Fruit fly (Drosophila melanogaster) whole organism, prepupa: ENCODE measurements around the gene udt.

Source experiments
- CG10669 ChIP-seq: fragments of 200-800 bp; sonication (Bioruptor generic); optimal IDR thresholded peaks from 3 replicates; lab custom pipeline; 2018; ENCODE audit warnings: missing biosample characterization, mild to moderate bottlenecking, missing genetic modification characterization, moderate library complexity
- CG11294 ChIP-seq: fragments of 200-800 bp; sonication (Bioruptor generic); IDR thresholded peaks from 2 replicates; pipeline ENCODE4 v1.3.6; 2022; ENCODE audit warnings: missing biosample characterization, missing genetic modification characterization
- CG6163 ChIP-seq: fragments of 200-800 bp; sonication (Bioruptor generic); IDR thresholded peaks from 3 replicates; pipeline ENCODE4 v1.3.6; 2022; ENCODE audit warnings: missing biosample characterization, missing genetic modification characterization
- CG7368 ChIP-seq: fragments of 200-800 bp; sonication (Bioruptor generic); optimal IDR thresholded peaks from 3 replicates; lab custom pipeline; 2016; ENCODE audit warnings: missing biosample characterization, missing genetic modification characterization
- Hr38 ChIP-seq: sonication (Bioruptor generic); optimal IDR thresholded peaks from 2 replicates; lab custom pipeline; 2016; ENCODE audit warnings: missing biosample characterization, missing genetic modification characterization
- Lpt ChIP-seq: fragments of 200-800 bp; sonication (Bioruptor generic); optimal IDR thresholded peaks from 3 replicates; lab custom pipeline; 2016; ENCODE audit warnings: missing biosample characterization, missing genetic modification characterization
- Sox102F ChIP-seq: fragments of 200-800 bp; sonication (Bioruptor generic); optimal IDR thresholded peaks from 2 replicates; lab custom pipeline; 2016; ENCODE audit warnings: missing biosample characterization, mild to moderate bottlenecking, missing genetic modification characterization
- dac ChIP-seq: fragments of 200-800 bp; sonication (Bioruptor generic); optimal IDR thresholded peaks from 2 replicates; lab custom pipeline; 2017; ENCODE audit warnings: missing biosample characterization, mild to moderate bottlenecking, missing genetic modification characterization
- eg ChIP-seq: fragments of 200-800 bp; sonication (Bioruptor generic); IDR thresholded peaks from 3 replicates; pipeline ENCODE4 v1.3.6; 2022; ENCODE audit warnings: missing biosample characterization, missing genetic modification characterization
- esn ChIP-seq: fragments of 200-800 bp; sonication (Bioruptor generic); optimal IDR thresholded peaks from 2 replicates; lab custom pipeline; 2016; ENCODE audit warnings: missing biosample characterization, mild to moderate bottlenecking, missing genetic modification characterization, moderate library complexity
- net ChIP-seq: fragments of 200-800 bp; sonication (Bioruptor generic); optimal IDR thresholded peaks from 3 replicates; lab custom pipeline; 2016; ENCODE audit warnings: missing biosample characterization, missing genetic modification characterization

- TF ChIP-seq esn, result no peak
- TF ChIP-seq Lpt (GFP tag; lab: Kevin White, UChicago), result no peak
- no peak for TF ChIP-seq eg (GFP tag; lab: Robert Waterston, UW)
- TF ChIP-seq dac, result no peak
- TF ChIP-seq Sox102F (GFP tag; lab: Kevin White, UChicago), result no peak
- TF ChIP-seq Hr38 (GFP tag; lab: Kevin White, UChicago), result no peak
- TF ChIP-seq CG11294 (GFP tag; lab: Robert Waterston, UW), result no peak
- TF ChIP-seq net, result no peak
- no peak for TF ChIP-seq CG7368 (GFP tag; lab: Kevin White, UChicago)
- TF ChIP-seq CG10669 (GFP tag; lab: Kevin White, UChicago), result no peak
- no peak for TF ChIP-seq CG6163 (GFP tag; lab: Robert Waterston, UW)
Measured at dm6 chr3R:23773610-23774364, 10.7 kb upstream of the udt start, which contains the start of gene CG10208.
